Worm (Caenorhabditis elegans): Measurements from ENCODE around the gene T04F3.4.

Gene T04F3.4

ce11 chrV:11762863-11763262, at the start of gene T04F3.4:
TSS of gene T04F3.4 (minus strand) at chrV:11763049.
- TF ChIP-seq dpl-1 (GFP tag; optimal IDR thresholded peaks at IDR 0.05) (no peak), let-607 (tag; optimal IDR thresholded peaks at IDR 0.05) (peak; percentile 56 to 86), xnd-1 (tag; optimal IDR thresholded peaks at IDR 0.05) (no peak), snpc-3.4 (tag; optimal IDR thresholded peaks at IDR 0.05) (peak; percentile 3), B0019.2 (GFP tag; conservative IDR thresholded peaks at IDR 0.05) (no peak), snpc-4 (GFP tag; optimal IDR thresholded peaks at IDR 0.05) (no peak), snpc-4 (tag; optimal IDR thresholded peaks at IDR 0.05) (peak in 1 of 4 experiments; percentile 2)

- no peak for TF ChIP-seq ceh-27 (GFP tag; optimal IDR thresholded peaks at IDR 0.05)
- no peak for TF ChIP-seq lir-1 (GFP tag; conservative IDR thresholded peaks at IDR 0.05)
- no peak for TF ChIP-seq Y79H2A.3 (GFP tag; conservative IDR thresholded peaks at IDR 0.05)
- no peak for TF ChIP-seq egl-44 (GFP tag; IDR thresholded peaks at IDR 0.05)
- no peak for TF ChIP-seq Y56A3A.18 (GFP tag; IDR thresholded peaks at IDR 0.05)
- no peak for TF ChIP-seq repo-1 (tag; optimal IDR thresholded peaks at IDR 0.05)
- TF ChIP-seq pha-4 (tag; optimal IDR thresholded peaks at IDR 0.05) = no peak
- TF ChIP-seq madf-6 (GFP tag; IDR thresholded peaks at IDR 0.05) = no peak
These were observed 49.1 kb upstream of the T04F3.4 start, which contains the start of gene D2023.3 for ce11 chrV:11811921-11812320. TSS of gene D2023.3 (minus strand) at chrV:11812021.

- TF ChIP-seq ceh-100 (GFP tag; IDR thresholded peaks at IDR 0.05) = no peak
These were observed 47.1 kb upstream of the T04F3.4 start for ce11 chrV:11809935-11810334.

ce11 chrV:11803518-11803994, 40.7 kb upstream of the T04F3.4 start:
- no peak for TF ChIP-seq him-1 (tag; optimal IDR thresholded peaks at IDR 0.05)
- TF ChIP-seq egl-44 (GFP tag; IDR thresholded peaks at IDR 0.05) = no peak
- TF ChIP-seq rpc-1 (optimal IDR thresholded peaks at IDR 0.05) = no peak
- TF ChIP-seq rpc-1 (tag; optimal IDR thresholded peaks at IDR 0.05) = no peak
- no peak for TF ChIP-seq mcd-1 (GFP tag; IDR thresholded peaks at IDR 0.05)
- TF ChIP-seq lin-40 (tag; optimal IDR thresholded peaks at IDR 0.05) = peak; percentile 49
- TF ChIP-seq B0019.2 (GFP tag; conservative IDR thresholded peaks at IDR 0.05) = no peak
- TF ChIP-seq somi-1 (GFP tag; optimal IDR thresholded peaks at IDR 0.05) = peak; percentile 88
- TF ChIP-seq mel-28 (tag; optimal IDR thresholded peaks at IDR 0.05; ENCODE audit: borderline replicate concordance) = no peak
- peak; percentile 3 for TF ChIP-seq nhr-80 (tag; optimal IDR thresholded peaks at IDR 0.05)
- no peak for TF ChIP-seq ceh-40 (GFP tag; IDR thresholded peaks at IDR 0.05)
- TF ChIP-seq ama-1 (optimal IDR thresholded peaks at IDR 0.05) = no peak
- no peak for TF ChIP-seq ama-1 (GFP tag; optimal IDR thresholded peaks at IDR 0.05)
- TF ChIP-seq die-1 (tag; optimal IDR thresholded peaks at IDR 0.05) = peak; percentile 24
- no peak for TF ChIP-seq sptf-2 (GFP tag; optimal IDR thresholded peaks at IDR 0.05)
- TF ChIP-seq snpc-3.4 (tag; optimal IDR thresholded peaks at IDR 0.05) = no peak
- peak; percentile 60 for TF ChIP-seq ztf-26 (tag; optimal IDR thresholded peaks at IDR 0.05)

ce11 chrV:11802508-11802907, 39.7 kb upstream of the T04F3.4 start:
- TF ChIP-seq tbp1 (GFP tag; optimal IDR thresholded peaks at IDR 0.05) = peak; percentile 15
- TF ChIP-seq C06A6.2 (GFP tag; conservative IDR thresholded peaks at IDR 0.05) = peak; percentile 60; the same call in 1 of the 2 replicates
- no peak for TF ChIP-seq cebp-1 (GFP tag; IDR thresholded peaks at IDR 0.05)
- peak; percentile 28 for TF ChIP-seq cebp-1 (tag; optimal IDR thresholded peaks at IDR 0.05)
- TF ChIP-seq zim-3 (tag; optimal IDR thresholded peaks at IDR 0.05) = no peak
- TF ChIP-seq sea-2 (GFP tag; IDR thresholded peaks at IDR 0.05) = no peak
- TF ChIP-seq F33H1.4 (GFP tag; IDR thresholded peaks at IDR 0.05) = no peak
- TF ChIP-seq D2030.7 (GFP tag; IDR thresholded peaks at IDR 0.05) = no peak
- no peak for TF ChIP-seq egl-44 (GFP tag; IDR thresholded peaks at IDR 0.05)
- TF ChIP-seq ztf-26 (tag; optimal IDR thresholded peaks at IDR 0.05) = peak; percentile 91
- TF ChIP-seq F22D6.2 (tag; optimal IDR thresholded peaks at IDR 0.05) = peak; percentile 4
- TF ChIP-seq akir-1 (GFP tag; optimal IDR thresholded peaks at IDR 0.05) = no peak
- no peak for TF ChIP-seq tbx-9 (tag; optimal IDR thresholded peaks at IDR 0.05; ENCODE audit: borderline replicate concordance)
- no peak for TF ChIP-seq athp-1 (tag; optimal IDR thresholded peaks at IDR 0.05)
- no peak for TF ChIP-seq madf-10 (tag; optimal IDR thresholded peaks at IDR 0.05)
- no peak for TF ChIP-seq tlf-1 (GFP tag; optimal IDR thresholded peaks at IDR 0.05)
- peak; percentile 51 for TF ChIP-seq die-1 (tag; optimal IDR thresholded peaks at IDR 0.05)
- peak; percentile 58; the same call in 1 of the 2 replicates for TF ChIP-seq lin-26 (GFP tag; IDR thresholded peaks at IDR 0.05)

Measured in whole organism, young adult.